Worm (Caenorhabditis elegans) whole organism, L1 larva: ENCODE data around the gene K01D12.1.
A peak's percentile ranks its signal among the peaks of the same experiment; 100 is the strongest.

ENCODE experiments used
- F16B12.6 ChIP-seq: fragments of 150-350 bp; optimal IDR thresholded peaks from 2 replicates; lab custom pipeline; 2014; ENCODE audit warnings: missing biosample characterization, missing genetic modification characterization
- alr-1 ChIP-seq: fragments of 200-800 bp; sonication (Bioruptor generic); optimal IDR thresholded peaks from 2 replicates; lab custom pipeline; 2018; ENCODE audit warnings: borderline replicate concordance, mild to moderate bottlenecking, missing genetic modification characterization, missing compliant biosample characterization
- aly-2 ChIP-seq: fragments of 150-350 bp; optimal IDR thresholded peaks from 2 replicates; lab custom pipeline; 2014; ENCODE audit warnings: missing biosample characterization, missing genetic modification characterization
- ama-1 ChIP-seq: fragments of 150-350 bp; optimal IDR thresholded peaks from 2 replicates; lab custom pipeline; 2014
- blmp-1 ChIP-seq: fragments of 150-350 bp; optimal IDR thresholded peaks from 2 replicates; lab custom pipeline; 2014; ENCODE audit warnings: missing biosample characterization, missing genetic modification characterization
- ceh-90 ChIP-seq: sonication (generic microtip); optimal IDR thresholded peaks from 2 replicates; lab custom pipeline; 2016; ENCODE audit warnings: missing genetic modification characterization, missing compliant biosample characterization
- ces-1 ChIP-seq: fragments of 150-350 bp; optimal IDR thresholded peaks from 2 replicates; lab custom pipeline; 2014; ENCODE audit warnings: missing biosample characterization, missing genetic modification reagents, missing genetic modification characterization
- dsc-1 ChIP-seq: sonication (generic microtip); optimal IDR thresholded peaks from 2 replicates; lab custom pipeline; 2016; ENCODE audit warnings: mild to moderate bottlenecking, missing genetic modification characterization, missing compliant biosample characterization
- efl-1 ChIP-seq, 4 experiments: fragments of 150-350 bp; optimal IDR thresholded peaks in 3 of 4; peaks in 1 of 4; 1 replicate in 1 of 4; 2 replicates in 3 of 4; lab custom pipeline; 2014; ENCODE audit warnings: missing biosample characterization in 2 of 4, missing genetic modification characterization in 2 of 4, missing genetic modification reagents in 2 of 4
- egl-13 ChIP-seq: sonication (generic microtip); optimal IDR thresholded peaks from 2 replicates; lab custom pipeline; 2016; ENCODE audit warnings: missing genotype, missing genetic modification reagents, missing genetic modification characterization, missing compliant biosample characterization
- fkh-4 ChIP-seq: sonication (generic microtip); optimal IDR thresholded peaks from 2 replicates; lab custom pipeline; 2016; ENCODE audit warnings: missing compliant biosample characterization, missing genetic modification characterization, borderline replicate concordance
- fos-1 ChIP-seq: fragments of 150-350 bp; optimal IDR thresholded peaks from 2 replicates; lab custom pipeline; 2014; ENCODE audit warnings: missing biosample characterization, missing genetic modification characterization
- hlh-4 ChIP-seq: sonication (generic microtip); optimal IDR thresholded peaks from 2 replicates; lab custom pipeline; 2016; ENCODE audit warnings: mild to moderate bottlenecking, missing genetic modification characterization, missing compliant biosample characterization
- hpl-2 ChIP-seq: fragments of 150-350 bp; optimal IDR thresholded peaks from 2 replicates; lab custom pipeline; 2014; ENCODE audit warnings: missing biosample characterization, missing genetic modification reagents, missing genetic modification characterization
- irx-1 ChIP-seq: sonication (generic microtip); optimal IDR thresholded peaks from 2 replicates; lab custom pipeline; 2016; ENCODE audit warnings: missing genetic modification characterization, missing compliant biosample characterization
- isw-1 ChIP-seq: fragments of 200-800 bp; sonication (Bioruptor generic); IDR thresholded peaks from 2 replicates; pipeline ENCODE4 v1.3.6; 2022; ENCODE audit warnings: missing genetic modification characterization, missing compliant biosample characterization
- lin-13 ChIP-seq: fragments of 150-350 bp; optimal IDR thresholded peaks from 2 replicates; lab custom pipeline; 2014; ENCODE audit warnings: missing biosample characterization, missing genetic modification reagents, missing genetic modification characterization
- lin-14 ChIP-seq: fragments of 200-800 bp; sonication (Bioruptor generic); optimal IDR thresholded peaks from 2 replicates; lab custom pipeline; 2018; ENCODE audit warnings: mild to moderate bottlenecking, missing genetic modification characterization, moderate library complexity, missing compliant biosample characterization
- lin-15B ChIP-seq: fragments of 150-350 bp; sonication (generic microtip); optimal IDR thresholded peaks from 3 replicates; lab custom pipeline; 2014; ENCODE audit warnings: missing biosample characterization, missing genetic modification characterization
- lin-39 ChIP-seq: fragments of 150-350 bp; optimal IDR thresholded peaks from 2 replicates; lab custom pipeline; 2014; ENCODE audit warnings: missing biosample characterization, missing genetic modification reagents, missing genetic modification characterization
- lir-3 ChIP-seq: sonication (generic microtip); optimal IDR thresholded peaks from 2 replicates; lab custom pipeline; 2016; ENCODE audit warnings: mild to moderate bottlenecking, missing genetic modification characterization, moderate library complexity, missing compliant biosample characterization; ENCODE audit not compliant: poor library complexity
- mep-1 ChIP-seq: fragments of 150-350 bp; optimal IDR thresholded peaks from 2 replicates; lab custom pipeline; 2014; ENCODE audit warnings: missing biosample characterization, missing genetic modification characterization
- nhr-237 ChIP-seq: fragments of 150-350 bp; optimal IDR thresholded peaks from 2 replicates; lab custom pipeline; 2014; ENCODE audit warnings: missing biosample characterization, missing genetic modification characterization
- nhr-47 ChIP-seq: sonication (generic microtip); optimal IDR thresholded peaks from 2 replicates; lab custom pipeline; 2016; ENCODE audit warnings: mild to moderate bottlenecking, missing genetic modification characterization, moderate library complexity, missing compliant biosample characterization
- nhr-71 ChIP-seq: sonication (generic microtip); optimal IDR thresholded peaks from 2 replicates; lab custom pipeline; 2016; ENCODE audit warnings: mild to moderate bottlenecking, missing genetic modification characterization, moderate library complexity, missing compliant biosample characterization
- nhr-77 ChIP-seq: fragments of 150-350 bp; optimal IDR thresholded peaks from 2 replicates; lab custom pipeline; 2014; ENCODE audit warnings: missing biosample characterization, missing genetic modification characterization
- nhr-84 ChIP-seq: sonication (generic microtip); optimal IDR thresholded peaks from 2 replicates; lab custom pipeline; 2017; ENCODE audit warnings: missing biosample characterization, missing genetic modification characterization
- nhr-85 ChIP-seq: sonication (generic microtip); peaks from one replicate; lab custom pipeline; 2016; ENCODE audit warnings: missing genetic modification characterization, inconsistent platforms, missing compliant biosample characterization
- nhr-90 ChIP-seq: sonication (generic microtip); optimal IDR thresholded peaks from 2 replicates; lab custom pipeline; 2016; ENCODE audit warnings: mild to moderate bottlenecking, missing genetic modification characterization, missing compliant biosample characterization; ENCODE audit not compliant: poor library complexity
- pqm-1 ChIP-seq: sonication (generic microtip); optimal IDR thresholded peaks from 3 replicates; lab custom pipeline; 2017; ENCODE audit warnings: missing biosample characterization, missing genetic modification characterization
- snu-23 ChIP-seq: sonication (generic microtip); optimal IDR thresholded peaks from 2 replicates; lab custom pipeline; 2016; ENCODE audit warnings: missing genetic modification characterization, missing compliant biosample characterization
- swsn-7 ChIP-seq: sonication (generic microtip); optimal IDR thresholded peaks from 2 replicates; lab custom pipeline; 2016; ENCODE audit warnings: missing genetic modification characterization, missing compliant biosample characterization
- tbx-2 ChIP-seq: sonication (generic microtip); optimal IDR thresholded peaks from 2 replicates; lab custom pipeline; 2016; ENCODE audit warnings: missing genetic modification characterization, missing compliant biosample characterization
- unc-130 ChIP-seq: fragments of 150-350 bp; optimal IDR thresholded peaks from 2 replicates; lab custom pipeline; 2017; ENCODE audit warnings: missing biosample characterization, missing genetic modification characterization, inconsistent platforms
- unc-86 ChIP-seq: sonication (generic microtip); optimal IDR thresholded peaks from 2 replicates; lab custom pipeline; 2016; ENCODE audit warnings: missing genetic modification characterization, missing compliant biosample characterization
- xbp-1 ChIP-seq: sonication (generic microtip); optimal IDR thresholded peaks from 2 replicates; lab custom pipeline; 2016; ENCODE audit warnings: missing genetic modification characterization, missing compliant biosample characterization
- zag-1 ChIP-seq: fragments of 150-350 bp; optimal IDR thresholded peaks from 2 replicates; lab custom pipeline; 2014; ENCODE audit warnings: missing biosample characterization, missing genetic modification characterization
- zip-4 ChIP-seq: fragments of 200-800 bp; sonication (Bioruptor generic); optimal IDR thresholded peaks from 2 replicates; lab custom pipeline; 2018; ENCODE audit warnings: mild to moderate bottlenecking, missing genetic modification characterization, moderate library complexity, missing compliant biosample characterization
- ztf-11 ChIP-seq, 2 experiments: sonication (generic microtip); optimal IDR thresholded peaks; 2 replicates each; lab custom pipeline; 2016 to 2017; ENCODE audit warnings: missing genetic modification characterization in 2 of 2, missing biosample characterization in 1 of 2, missing compliant biosample characterization in 1 of 2

The K01D12.1 gene

DNA sequence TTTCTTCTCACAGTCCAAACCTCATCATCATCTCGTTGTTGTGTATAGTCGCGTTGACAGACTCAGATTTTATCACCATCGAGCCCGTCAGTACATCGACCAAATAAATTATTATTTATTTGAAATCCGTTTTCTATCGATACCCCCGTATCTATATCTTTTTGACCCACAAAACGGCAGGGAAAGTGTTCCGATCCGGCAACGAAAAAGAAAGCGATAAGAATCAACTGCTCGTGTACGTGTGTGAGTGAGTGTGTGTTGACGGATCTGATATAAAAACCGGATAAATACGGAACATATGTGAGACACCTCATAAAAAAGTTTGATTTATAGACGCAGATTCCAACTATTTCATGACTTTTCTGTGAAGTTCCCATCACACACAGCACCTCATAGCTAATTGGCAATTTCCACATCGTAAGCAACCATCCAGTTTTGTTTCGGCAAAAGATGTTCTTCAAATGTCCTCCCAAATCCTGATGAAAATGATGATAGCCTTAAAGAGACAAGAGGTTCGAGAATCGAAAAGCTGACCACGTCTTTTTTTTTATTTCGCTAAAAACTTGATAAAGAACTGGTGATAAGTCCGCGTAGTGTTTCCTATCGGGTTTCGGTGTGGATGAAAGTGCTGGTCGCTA, 23.0 kb upstream of the K01D12.1 start:
- TF ChIP-seq blmp-1 (tag; lab: Kevin White, UChicago), result peak; percentile 82
- TF ChIP-seq efl-1 (optimal IDR thresholded peaks at IDR 0.05; lab: Kevin White, UChicago), result no peak
- peak in 1 of 2 experiments; percentile 11 for TF ChIP-seq efl-1 (GFP tag; optimal IDR thresholded peaks at IDR 0.05 in 1 of 2; lab: Kevin White, UChicago)
- no peak for TF ChIP-seq aly-2 (tag; lab: Kevin White, UChicago)
- peak; percentile 36 for TF ChIP-seq ama-1 (lab: Kevin White, UChicago)
- TF ChIP-seq, all 84 proteins: peak for 3

DNA sequence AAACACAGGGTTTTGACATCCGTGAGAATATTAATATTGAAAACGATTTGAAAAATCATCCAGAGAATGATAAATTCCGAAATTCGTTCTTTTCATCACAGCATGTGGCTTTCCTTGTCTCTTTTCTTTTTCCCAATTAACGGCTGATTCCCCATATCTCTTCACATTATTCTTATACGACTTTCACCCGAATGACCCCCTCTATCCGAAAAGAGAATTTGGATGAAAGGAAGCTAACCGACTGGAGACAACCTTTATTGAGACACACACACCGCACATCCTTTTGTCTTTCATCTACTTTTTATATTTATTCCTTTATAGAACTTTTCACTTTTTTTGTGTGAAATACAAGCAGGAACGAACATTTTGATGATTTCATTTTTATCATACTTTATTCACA, 19.7 kb upstream of the K01D12.1 start:
- TF ChIP-seq blmp-1 (tag; lab: Kevin White, UChicago), result peak; percentile 98
- no peak for TF ChIP-seq mep-1

DNA sequence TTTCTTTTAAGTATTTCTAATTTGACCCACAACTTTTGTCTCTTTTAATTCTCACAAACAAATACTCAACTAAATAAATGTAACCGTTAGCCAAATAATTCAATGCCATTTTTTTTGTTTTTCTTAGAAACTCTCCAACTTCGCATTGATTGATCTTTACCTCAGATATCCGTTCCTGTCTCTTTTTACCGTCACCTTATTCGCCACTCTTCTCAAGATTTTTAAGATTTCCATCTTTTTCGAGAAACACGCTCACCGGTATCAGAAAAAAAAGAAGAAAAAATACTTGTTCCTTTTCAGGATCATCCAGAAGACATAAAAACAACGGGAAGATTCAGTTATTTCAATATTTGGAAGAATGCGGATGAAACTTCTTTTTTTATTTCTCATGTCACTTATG, 19.0 kb upstream of the K01D12.1 start, which contains the start of gene F23H12.5:
Gene F23H12.5 (plus strand): TSS at position 301 of the 400 bp plus-strand sequence.
- TF ChIP-seq nhr-85 (tag; lab: Kevin White, UChicago) (peak; percentile 27), snu-23 (no peak)

DNA sequence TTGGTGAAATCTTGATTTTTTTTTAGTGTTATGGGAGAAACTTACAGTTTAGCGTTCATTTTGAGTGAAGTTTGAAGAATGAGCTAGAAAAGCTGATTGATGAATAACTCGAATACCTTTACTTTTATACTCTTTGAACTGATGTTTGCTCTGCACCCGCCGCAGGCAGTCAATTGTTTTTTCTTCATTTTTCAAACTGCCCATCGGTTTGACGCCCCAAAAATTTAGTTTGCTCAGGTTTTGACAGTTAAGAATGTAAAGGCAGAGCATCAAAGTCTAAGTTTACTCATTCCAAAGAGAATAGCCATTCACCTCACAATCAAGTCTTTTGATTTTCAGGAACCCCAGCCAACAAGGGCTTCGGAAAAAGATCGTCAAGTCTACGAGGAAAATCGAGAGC, 15.7 kb upstream of the K01D12.1 start, which contains the start of gene fipr-1:
Gene fipr-1 (minus strand): TSS at position 101 of the 400 bp plus-strand sequence.
- no peak for TF ChIP-seq xbp-1 (tag; lab: Kevin White, UChicago)
- TF ChIP-seq nhr-85 (tag; lab: Kevin White, UChicago), result no peak
- no peak for TF ChIP-seq lin-15B (tag; lab: Kevin White, UChicago)
- TF ChIP-seq lir-3 (tag; lab: Kevin White, UChicago), result no peak
- TF ChIP-seq nhr-77 (tag; lab: Kevin White, UChicago), result no peak
- no peak for TF ChIP-seq zip-4 (GFP tag; lab: Kevin White, UChicago)
- no peak for TF ChIP-seq pqm-1 (tag; lab: Kevin White, UChicago)
- no peak for TF ChIP-seq isw-1
- TF ChIP-seq egl-13 (tag; lab: Kevin White, UChicago), result no peak
- TF ChIP-seq ztf-11 (tag; optimal IDR thresholded peaks at IDR 0.05; lab: Kevin White, UChicago), result no peak
- TF ChIP-seq lin-13 (GFP tag; lab: Kevin White, UChicago), result no peak
- no peak for TF ChIP-seq fkh-4
- TF ChIP-seq zag-1 (tag; lab: Kevin White, UChicago), result no peak
- TF ChIP-seq nhr-90 (tag; lab: Kevin White, UChicago), result no peak
- no peak for TF ChIP-seq nhr-237 (tag; lab: Kevin White, UChicago)
- TF ChIP-seq lin-14, result no peak
- TF ChIP-seq nhr-47 (tag; lab: Kevin White, UChicago), result no peak
- TF ChIP-seq blmp-1 (tag; lab: Kevin White, UChicago), result no peak
- TF ChIP-seq hpl-2 (GFP tag; lab: Kevin White, UChicago), result no peak

DNA sequence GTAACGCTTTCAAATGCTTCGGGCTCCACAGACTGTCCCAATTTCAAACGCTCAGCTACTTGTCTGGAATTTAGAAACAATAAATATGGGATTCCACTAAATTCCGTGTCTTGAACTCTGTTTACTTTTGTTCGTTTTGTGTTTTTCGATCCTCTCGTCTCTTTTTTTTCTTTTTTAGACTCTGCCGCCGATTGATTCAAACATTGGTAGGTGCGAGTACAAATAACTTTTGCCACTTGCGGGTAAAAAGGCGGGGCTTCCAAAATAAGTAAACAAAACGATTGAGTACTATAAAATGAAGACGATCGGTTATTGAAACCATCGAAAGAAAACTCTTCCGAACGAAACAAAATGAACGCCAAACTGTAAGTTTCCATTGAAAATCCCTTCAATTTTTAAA, 12.3 kb upstream of the K01D12.1 start, which contains the start of gene fipr-2:
Gene fipr-2 (plus strand): TSS at position 245 of the 400 bp plus-strand sequence.
- TF ChIP-seq efl-1 (optimal IDR thresholded peaks at IDR 0.05; lab: Kevin White, UChicago), result no peak
- peak in 1 of 2 experiments; percentile 90 for TF ChIP-seq efl-1 (GFP tag; optimal IDR thresholded peaks at IDR 0.05 in 1 of 2; lab: Kevin White, UChicago)
- no peak for TF ChIP-seq swsn-7 (tag; lab: Kevin White, UChicago)
- TF ChIP-seq, all 84 proteins: peak for 1

DNA sequence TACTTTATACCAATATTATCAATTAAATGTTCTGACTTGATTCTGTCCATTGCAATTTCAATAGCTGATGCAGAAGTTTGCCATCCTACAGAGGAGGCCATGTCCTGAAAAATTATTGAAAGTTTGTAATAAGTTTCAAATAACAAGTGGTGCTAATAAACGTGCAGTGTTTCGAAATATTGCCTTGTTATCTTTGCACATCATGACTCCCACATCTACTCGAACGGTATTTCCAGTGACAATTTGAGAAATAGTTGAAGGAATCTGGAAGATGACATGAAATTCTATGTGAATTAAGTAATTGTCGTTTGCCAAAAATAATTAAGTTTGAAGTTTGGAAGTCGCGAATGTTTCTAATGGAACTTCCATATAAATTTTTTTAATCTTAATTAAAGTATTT, 7.9 kb upstream of the K01D12.1 start, which contains the start of gene gcy-13:
Gene gcy-13 (minus strand): TSS at position 101 of the 400 bp plus-strand sequence.
- no peak for TF ChIP-seq lin-39
- no peak for TF ChIP-seq alr-1 (tag; lab: Kevin White, UChicago)
- no peak for TF ChIP-seq F16B12.6
- no peak for TF ChIP-seq ces-1 (GFP tag; lab: Kevin White, UChicago)
- TF ChIP-seq hlh-4 (tag; lab: Kevin White, UChicago), result no peak
- no peak for TF ChIP-seq dsc-1 (tag; lab: Kevin White, UChicago)
- no peak for TF ChIP-seq unc-86 (tag; lab: Kevin White, UChicago)
- no peak for TF ChIP-seq irx-1
- TF ChIP-seq nhr-84, result no peak
- no peak for TF ChIP-seq ceh-90
- TF ChIP-seq swsn-7 (tag; lab: Kevin White, UChicago), result no peak
- TF ChIP-seq fos-1 (tag; lab: Kevin White, UChicago), result no peak
- TF ChIP-seq lin-14, result no peak
- no peak for TF ChIP-seq nhr-71 (tag; lab: Kevin White, UChicago)
- TF ChIP-seq ama-1 (lab: Kevin White, UChicago), result no peak
- no peak for TF ChIP-seq isw-1
- no peak for TF ChIP-seq tbx-2 (tag; lab: Kevin White, UChicago)
- no peak for TF ChIP-seq unc-130 (tag; lab: Kevin White, UChicago)
